Worm (Caenorhabditis elegans): ENCODE measurements around the gene F56D6.9.
A peak's percentile ranks its signal among the peaks of the same experiment; 100 is the strongest.

F56D6.9 gene

ce11 chrIV:3873706-3874105 is 18.4 kb upstream of the F56D6.9 start, which contains the start of gene F37C4.5:
Gene F37C4.5 (minus strand): TSS chrIV:3873806.
- TF ChIP-seq C17E4.6 (GFP tag; IDR thresholded peaks at IDR 0.05) (no peak), Y53F4B.3 (GFP tag; IDR thresholded peaks at IDR 0.05) (no peak), ztf-6 (GFP tag; IDR thresholded peaks at IDR 0.05) (no peak), tbx-9 (tag; optimal IDR thresholded peaks at IDR 0.05; ENCODE audit: borderline replicate concordance) (no peak), atf-7 (tag; optimal IDR thresholded peaks at IDR 0.05) (no peak)

ce11 chrIV:3874417-3874816 is 17.7 kb upstream of the F56D6.9 start:
- TF ChIP-seq B0035.1 (tag; optimal IDR thresholded peaks at IDR 0.05) (no peak), dox-1 (GFP tag; IDR thresholded peaks at IDR 0.05) (peak; percentile 46; the same call in 1 of the 2 replicates), F39B2.1 (GFP tag; IDR thresholded peaks at IDR 0.05) (no peak), lsl-1 (GFP tag; optimal IDR thresholded peaks at IDR 0.05) (no peak), hmg-20 (GFP tag; IDR thresholded peaks at IDR 0.05) (no peak), snpc-1.3 (tag; optimal IDR thresholded peaks at IDR 0.05; ENCODE audit: insufficient read depth) (no peak), mxl-1 (tag; optimal IDR thresholded peaks at IDR 0.05) (no peak), T26A5.8 (tag; optimal IDR thresholded peaks at IDR 0.05) (no peak), ZK185.1 (tag; optimal IDR thresholded peaks at IDR 0.05; ENCODE audit: poor library complexity, severe bottlenecking) (no peak), repo-1 (tag; optimal IDR thresholded peaks at IDR 0.05) (no peak), nhr-80 (tag; optimal IDR thresholded peaks at IDR 0.05) (peak; percentile 40), T07F8.4 (tag; optimal IDR thresholded peaks at IDR 0.05) (no peak), ekl-4 (GFP tag; IDR thresholded peaks at IDR 0.05) (no peak), hlh-26 (GFP tag; conservative IDR thresholded peaks at IDR 0.05) (no peak), hsf-1 (GFP tag; IDR thresholded peaks at IDR 0.05) (no peak), attf-6 (GFP tag; IDR thresholded peaks at IDR 0.05) (no peak), ama-1 (optimal IDR thresholded peaks at IDR 0.05) (peak; percentile 58), ama-1 (GFP tag; optimal IDR thresholded peaks at IDR 0.05) (no peak), F22D6.2 (tag; optimal IDR thresholded peaks at IDR 0.05) (no peak), lsy-27 (tag; optimal IDR thresholded peaks at IDR 0.05; ENCODE audit: borderline replicate concordance, insufficient read depth) (no peak), zim-3 (tag; optimal IDR thresholded peaks at IDR 0.05) (no peak), fkh-3 (tag; optimal IDR thresholded peaks at IDR 0.05) (no peak), ztf-3 (GFP tag; optimal IDR thresholded peaks at IDR 0.05) (no peak), ztf-6 (GFP tag; IDR thresholded peaks at IDR 0.05) (no peak), F23B12.7 (tag; optimal IDR thresholded peaks at IDR 0.05; ENCODE audit: insufficient read depth) (no peak), attf-3 (GFP tag; conservative IDR thresholded peaks at IDR 0.05) (no peak), mel-28 (tag; optimal IDR thresholded peaks at IDR 0.05; ENCODE audit: borderline replicate concordance) (no peak), madf-6 (GFP tag; IDR thresholded peaks at IDR 0.05) (no peak), ceh-40 (GFP tag; IDR thresholded peaks at IDR 0.05) (no peak), madf-8 (GFP tag; conservative IDR thresholded peaks at IDR 0.05) (no peak), rpc-1 (optimal IDR thresholded peaks at IDR 0.05) (no peak), rpc-1 (tag; optimal IDR thresholded peaks at IDR 0.05) (no peak), F55B11.4 (tag; optimal IDR thresholded peaks at IDR 0.05; ENCODE audit: borderline replicate concordance, insufficient read depth) (no peak), Y95B8A.8 (GFP tag; IDR thresholded peaks at IDR 0.05) (no peak), attf-5 (GFP tag; optimal IDR thresholded peaks at IDR 0.05) (peak; percentile 29), hrde-1 (tag; optimal IDR thresholded peaks at IDR 0.05; ENCODE audit: borderline replicate concordance) (no peak), bed-1 (GFP tag; IDR thresholded peaks at IDR 0.05) (no peak), ceh-27 (GFP tag; optimal IDR thresholded peaks at IDR 0.05) (peak; percentile 24), pha-4 (tag; optimal IDR thresholded peaks at IDR 0.05) (no peak), hmg-1.2 (GFP tag; IDR thresholded peaks at IDR 0.05) (no peak; the same call in 1 of the 2 replicates), ztf-18 (tag; optimal IDR thresholded peaks at IDR 0.05) (no peak), ztf-25 (GFP tag; IDR thresholded peaks at IDR 0.05) (no peak), aptf-3 (GFP tag; IDR thresholded peaks at IDR 0.05) (no peak), F57C9.4 (tag; optimal IDR thresholded peaks at IDR 0.05) (no peak)

All from whole organism, young adult.